Worm (Caenorhabditis elegans) whole organism, young adult: ENCODE measurements around the gene C35C5.8.

Experiments used
- B0261.1 ChIP-seq: sonication (generic microtip); optimal IDR thresholded peaks from 2 replicates; lab custom pipeline; 2016; ENCODE audit warnings: mild to moderate bottlenecking, missing genetic modification characterization, moderate library complexity, missing compliant biosample characterization
- athp-1 ChIP-seq: sonication (generic microtip); optimal IDR thresholded peaks from 2 replicates; lab custom pipeline; 2017; ENCODE audit warnings: mild to moderate bottlenecking, missing genetic modification characterization, missing compliant biosample characterization
- ceh-91 ChIP-seq: fragments of 200-800 bp; sonication (Bioruptor generic); IDR thresholded peaks from 2 replicates; pipeline ENCODE4 v1.3.6; 2022; ENCODE audit warnings: missing genetic modification reagents, missing genetic modification characterization, missing compliant biosample characterization
- snpc-4 ChIP-seq, 5 experiments: fragments of 150-350 bp in 1 of 5; sonication (generic microtip) in 4 of 5; optimal IDR thresholded peaks; 2 replicates each; lab custom pipeline; 2014 to 2018; ENCODE audit warnings: missing genetic modification characterization in 5 of 5, missing biosample characterization in 3 of 5, antibody characterized with exemption in 2 of 5, mild to moderate bottlenecking in 2 of 5, missing compliant biosample characterization in 2 of 5, missing genotype in 2 of 5, moderate library complexity in 2 of 5, missing genetic modification reagents in 1 of 5

ce11 chrX:11484027-11484426 lies 49.4 kb upstream of the C35C5.8 start:
- TF ChIP-seq athp-1 (no peak), ceh-91 (no peak), B0261.1 (tag; lab: Kevin White, UChicago) (no peak), snpc-4 (GFP tag; optimal IDR thresholded peaks at IDR 0.05; lab: Kevin White, UChicago) (no peak), snpc-4 (tag; optimal IDR thresholded peaks at IDR 0.05; lab: Kevin White, UChicago) (no peak)
